Worm (Caenorhabditis elegans) whole organism, L1 larva: Measurements from ENCODE around the gene C14A4.6.

ENCODE experiments used
- C34B4.2 ChIP-seq: sonication (generic microtip); optimal IDR thresholded peaks from 2 replicates; lab custom pipeline; 2017; ENCODE audit warnings: mild to moderate bottlenecking, missing genetic modification characterization, missing compliant biosample characterization
- lin-14 ChIP-seq: fragments of 200-800 bp; sonication (Bioruptor generic); optimal IDR thresholded peaks from 2 replicates; lab custom pipeline; 2018; ENCODE audit warnings: mild to moderate bottlenecking, missing genetic modification characterization, moderate library complexity, missing compliant biosample characterization
- mdl-1 ChIP-seq, 2 experiments: fragments of 150-350 bp; optimal IDR thresholded peaks; 2 replicates each; lab custom pipeline; 2014 to 2017; ENCODE audit warnings: missing biosample characterization in 2 of 2, missing genetic modification characterization in 2 of 2, inconsistent platforms in 1 of 2
- nhr-12 ChIP-seq: sonication (generic microtip); optimal IDR thresholded peaks from 2 replicates; lab custom pipeline; 2017; ENCODE audit warnings: missing biosample characterization, missing genetic modification characterization

ce11 chrII:10630944-10631343, 36.4 kb upstream of the C14A4.6 start:
- TF ChIP-seq C34B4.2 (tag; lab: Kevin White, UChicago) (no peak), nhr-12 (tag; lab: Kevin White, UChicago) (no peak), mdl-1 (tag; optimal IDR thresholded peaks at IDR 0.05; lab: Kevin White, UChicago) (no peak), lin-14 (GFP tag; lab: Kevin White, UChicago) (no peak)
